Worm (Caenorhabditis elegans) whole organism, L4 larva: Measurements from ENCODE around the gene F52C9.3.
A peak's percentile ranks its signal among the peaks of the same experiment; 100 is the strongest.

ENCODE experiments used
- F26F4.8 ChIP-seq: fragments of 200-800 bp; sonication (Bioruptor generic); conservative IDR thresholded peaks from 2 replicates; pipeline ENCODE4 v1.3.6; 2022; ENCODE audit warnings: missing genetic modification characterization, missing compliant biosample characterization
- T26A8.4 ChIP-seq: fragments of 200-800 bp; sonication (Bioruptor generic); IDR thresholded peaks from 2 replicates; pipeline ENCODE4 v1.3.6; 2022; ENCODE audit warnings: missing genetic modification characterization, missing compliant biosample characterization
- ZK337.2 ChIP-seq: fragments of 200-800 bp; sonication (Bioruptor generic); IDR thresholded peaks from 2 replicates; pipeline ENCODE4 v1.3.6; 2022; ENCODE audit warnings: missing genetic modification reagents, missing genetic modification characterization, missing compliant biosample characterization
- aha-1 ChIP-seq: fragments of 150-350 bp; peaks from one replicate; lab custom pipeline; 2014; ENCODE audit warnings: missing biosample characterization, missing genetic modification characterization
- ama-1 ChIP-seq: fragments of 150-350 bp; optimal IDR thresholded peaks from 2 replicates; lab custom pipeline; 2014; ENCODE audit warnings: inconsistent platforms, mixed read lengths
- ceh-28 ChIP-seq: fragments of 150-350 bp; optimal IDR thresholded peaks from 2 replicates; lab custom pipeline; 2014; ENCODE audit warnings: missing biosample characterization, missing genetic modification reagents, missing genetic modification characterization
- ceh-82 ChIP-seq: sonication (generic microtip); optimal IDR thresholded peaks from 2 replicates; lab custom pipeline; 2017; ENCODE audit warnings: missing biosample characterization, missing genetic modification characterization
- daf-16 ChIP-seq, 3 experiments: sonication (generic microtip); optimal IDR thresholded peaks; 2 replicates each; lab custom pipeline; 2016 to 2017; ENCODE audit warnings: missing genetic modification characterization in 3 of 3, missing genetic modification reagents in 3 of 3, mild to moderate bottlenecking in 2 of 3, missing compliant biosample characterization in 2 of 3, missing biosample characterization in 1 of 3, moderate library complexity in 1 of 3
- daf-19 ChIP-seq: fragments of 200-800 bp; sonication (Bioruptor generic); conservative IDR thresholded peaks from 2 replicates; pipeline ENCODE4 v1.3.6; 2022; ENCODE audit warnings: missing genetic modification characterization, missing compliant biosample characterization
- daf-8 ChIP-seq: fragments of 200-800 bp; sonication (Bioruptor generic); IDR thresholded peaks from 2 replicates; pipeline ENCODE4 v1.3.6; 2022; ENCODE audit warnings: missing genetic modification characterization, missing compliant biosample characterization
- dmd-9 ChIP-seq: fragments of 200-800 bp; sonication (Bioruptor generic); IDR thresholded peaks from 2 replicates; pipeline ENCODE4 v1.3.6; 2022; ENCODE audit warnings: missing genetic modification reagents, missing genetic modification characterization, missing compliant biosample characterization
- dpl-1 ChIP-seq: fragments of 150-350 bp; optimal IDR thresholded peaks from 2 replicates; lab custom pipeline; 2014; ENCODE audit warnings: missing biosample characterization, missing genetic modification reagents, missing genetic modification characterization
- dve-1 ChIP-seq: sonication (generic microtip); optimal IDR thresholded peaks from 2 replicates; lab custom pipeline; 2017; ENCODE audit warnings: antibody characterized with exemption, mild to moderate bottlenecking, missing genetic modification characterization, missing compliant biosample characterization; ENCODE audit not compliant: insufficient read depth
- fkh-10 ChIP-seq: fragments of 150-350 bp; optimal IDR thresholded peaks from 2 replicates; lab custom pipeline; 2014; ENCODE audit warnings: missing biosample characterization, missing genetic modification reagents, missing genetic modification characterization
- hif-1 ChIP-seq, 2 experiments: sonication (generic microtip); optimal IDR thresholded peaks; 2 replicates each; lab custom pipeline; 2016 to 2017; ENCODE audit warnings: missing compliant biosample characterization in 2 of 2, missing genetic modification characterization in 2 of 2, missing genetic modification reagents in 2 of 2, missing genotype in 2 of 2, mild to moderate bottlenecking in 1 of 2
- hlh-11 ChIP-seq: fragments of 200-800 bp; sonication (Bioruptor generic); optimal IDR thresholded peaks from 2 replicates; lab custom pipeline; 2018; ENCODE audit warnings: mild to moderate bottlenecking, missing genetic modification characterization, missing compliant biosample characterization
- hlh-30 ChIP-seq: sonication (generic microtip); optimal IDR thresholded peaks from 2 replicates; lab custom pipeline; 2017; ENCODE audit warnings: antibody characterized with exemption, mild to moderate bottlenecking, missing genetic modification characterization, missing compliant biosample characterization; ENCODE audit not compliant: insufficient read depth
- hmg-1.1 ChIP-seq: fragments of 200-800 bp; sonication (Bioruptor generic); IDR thresholded peaks from 2 replicates; pipeline ENCODE4 v1.3.6; 2022; ENCODE audit warnings: missing genetic modification reagents, missing genetic modification characterization, missing compliant biosample characterization
- lin-29 ChIP-seq: fragments of 200-800 bp; sonication (Bioruptor generic); IDR thresholded peaks from 2 replicates; pipeline ENCODE4 v1.3.6; 2022; ENCODE audit warnings: missing genetic modification reagents, missing genetic modification characterization, missing compliant biosample characterization
- lin-38 ChIP-seq: fragments of 200-800 bp; sonication (Bioruptor generic); IDR thresholded peaks from 2 replicates; pipeline ENCODE4 v1.3.6; 2022; ENCODE audit warnings: missing genetic modification reagents, missing genetic modification characterization, missing compliant biosample characterization
- lsy-2 ChIP-seq, 2 experiments: fragments of 150-350 bp in 1 of 2; sonication (generic microtip) in 1 of 2; optimal IDR thresholded peaks; 2 replicates each; lab custom pipeline; 2014 to 2017; ENCODE audit warnings: missing biosample characterization in 2 of 2, missing genetic modification characterization in 2 of 2
- madf-9 ChIP-seq: fragments of 200-800 bp; sonication (Bioruptor generic); conservative IDR thresholded peaks from 2 replicates; pipeline ENCODE4 v1.3.6; 2022; ENCODE audit warnings: missing genetic modification reagents, missing genetic modification characterization, missing compliant biosample characterization
- mdt-29 ChIP-seq: fragments of 200-800 bp; sonication (Bioruptor generic); IDR thresholded peaks from 2 replicates; pipeline ENCODE4 v1.3.6; 2022; ENCODE audit warnings: missing genetic modification reagents, missing genetic modification characterization, missing compliant biosample characterization
- mep-1 ChIP-seq: fragments of 150-350 bp; sonication (generic microtip); optimal IDR thresholded peaks from 3 replicates; lab custom pipeline; 2014; ENCODE audit warnings: missing biosample characterization, missing genetic modification characterization
- mes-2 ChIP-seq: sonication (generic microtip); optimal IDR thresholded peaks from 2 replicates; lab custom pipeline; 2016; ENCODE audit warnings: missing genotype, mild to moderate bottlenecking, missing genetic modification characterization, missing compliant biosample characterization; ENCODE audit not compliant: poor library complexity, severe bottlenecking
- mxl-3 ChIP-seq: fragments of 200-800 bp; sonication (Bioruptor generic); optimal IDR thresholded peaks from 2 replicates; lab custom pipeline; 2018; ENCODE audit warnings: mild to moderate bottlenecking, missing genetic modification characterization, missing compliant biosample characterization
- nhr-28 ChIP-seq: fragments of 150-350 bp; optimal IDR thresholded peaks from 2 replicates; lab custom pipeline; 2014; ENCODE audit warnings: missing biosample characterization, missing genetic modification characterization
- nhr-6 ChIP-seq: fragments of 150-350 bp; optimal IDR thresholded peaks from 2 replicates; lab custom pipeline; 2014; ENCODE audit warnings: missing biosample characterization, missing genetic modification characterization
- nhr-76 ChIP-seq: fragments of 150-350 bp; optimal IDR thresholded peaks from 2 replicates; lab custom pipeline; 2014; ENCODE audit warnings: missing biosample characterization, missing genetic modification characterization
- pha-4 ChIP-seq, 2 experiments: fragments of 150-350 bp in 1 of 2; fragments of 200-800 bp in 1 of 2; sonication (Bioruptor generic) in 1 of 2; IDR thresholded peaks in 1 of 2; optimal IDR thresholded peaks in 1 of 2; 2 replicates each; pipeline versions ENCODE4 v1.3.6 to Lab custom; 2014 to 2022; ENCODE audit warnings: missing genetic modification characterization in 2 of 2, missing genetic modification reagents in 2 of 2, missing biosample characterization in 1 of 2, missing compliant biosample characterization in 1 of 2
- pqm-1 ChIP-seq: sonication (generic microtip); optimal IDR thresholded peaks from 2 replicates; lab custom pipeline; 2017; ENCODE audit warnings: missing biosample characterization, missing genetic modification characterization
- rbr-2 ChIP-seq: sonication (generic microtip); optimal IDR thresholded peaks from 2 replicates; lab custom pipeline; 2016; ENCODE audit warnings: missing genotype, missing genetic modification characterization, missing compliant biosample characterization
- set-16 ChIP-seq: fragments of 200-800 bp; sonication (Bioruptor generic); IDR thresholded peaks from 2 replicates; pipeline ENCODE4 v1.3.6; 2022; ENCODE audit warnings: missing genetic modification reagents, missing genetic modification characterization, missing compliant biosample characterization
- spr-1 ChIP-seq: sonication (generic microtip); optimal IDR thresholded peaks from 2 replicates; lab custom pipeline; 2016; ENCODE audit warnings: mild to moderate bottlenecking, missing genetic modification characterization, missing compliant biosample characterization
- tag-97 ChIP-seq: fragments of 200-800 bp; sonication (Bioruptor generic); IDR thresholded peaks from 2 replicates; pipeline ENCODE4 v1.3.6; 2022; ENCODE audit warnings: missing genetic modification characterization, missing compliant biosample characterization
- unc-130 ChIP-seq: sonication (generic microtip); optimal IDR thresholded peaks from 2 replicates; lab custom pipeline; 2016; ENCODE audit warnings: missing genetic modification reagents, missing genetic modification characterization, missing compliant biosample characterization
- zip-2 ChIP-seq: fragments of 150-350 bp; optimal IDR thresholded peaks from 2 replicates; lab custom pipeline; 2014; ENCODE audit warnings: missing biosample characterization, missing genetic modification characterization
- ztf-11 ChIP-seq: fragments of 150-350 bp; optimal IDR thresholded peaks from 2 replicates; lab custom pipeline; 2014; ENCODE audit warnings: missing biosample characterization, missing genetic modification characterization

F52C9.3 gene

ce11 chrIII:5305725-5306124 is 16.0 kb upstream of the F52C9.3 start (continued):
- peak; percentile 79 for TF ChIP-seq unc-130 (GFP tag; lab: Kevin White, UChicago)
- peak; percentile 50 for TF ChIP-seq dpl-1
- TF ChIP-seq set-16 (GFP tag; lab: Robert Waterston, UW), result no peak
- peak; percentile 98 for TF ChIP-seq F26F4.8 (GFP tag; lab: Robert Waterston, UW)
- TF ChIP-seq nhr-76, result no peak
- TF ChIP-seq pha-4 (GFP tag; IDR thresholded peaks at IDR 0.05; lab: Robert Waterston, UW), result peak; percentile 94
- TF ChIP-seq pha-4 (tag; optimal IDR thresholded peaks at IDR 0.05; lab: Kevin White, UChicago), result peak; percentile 38
- 0 out of 2 replicates have a peak, but pooled peaks have one; percentile 46 for TF ChIP-seq lin-29 (GFP tag; lab: Robert Waterston, UW)

ce11 chrIII:5308278-5308677 is 13.4 kb upstream of the F52C9.3 start, which contains the start of gene mog-3:
mog-3 (plus strand) TSS chrIII:5308596.
- peak; percentile 23; the same call in 1 of the 2 replicates for TF ChIP-seq T26A8.4
- peak; percentile 91 for TF ChIP-seq dpl-1
- peak; percentile 37 for TF ChIP-seq nhr-6 (tag; lab: Kevin White, UChicago)
- TF ChIP-seq mep-1, result peak; percentile 41
- peak; percentile 47 for TF ChIP-seq aha-1 (tag; lab: Kevin White, UChicago)
- no peak for TF ChIP-seq pqm-1 (tag; lab: Kevin White, UChicago)
- 0 out of 2 replicates have a peak, but pooled peaks have one; percentile 32 for TF ChIP-seq hmg-1.1 (GFP tag; lab: Robert Waterston, UW)
- TF ChIP-seq tag-97 (GFP tag; lab: Robert Waterston, UW), result no peak
- peak; percentile 16 for TF ChIP-seq hlh-11
- peak; percentile 98 for TF ChIP-seq mes-2 (tag; lab: Kevin White, UChicago)
- TF ChIP-seq lin-38 (GFP tag; lab: Robert Waterston, UW), result peak; percentile 65
- TF ChIP-seq hlh-30 (tag; lab: Kevin White, UChicago), result peak; percentile 52
- peak; percentile 10 for TF ChIP-seq rbr-2 (tag; lab: Kevin White, UChicago)
- no peak for TF ChIP-seq pha-4 (GFP tag; IDR thresholded peaks at IDR 0.05; lab: Robert Waterston, UW)
- no peak for TF ChIP-seq pha-4 (tag; optimal IDR thresholded peaks at IDR 0.05; lab: Kevin White, UChicago)
- 0 out of 2 replicates have a peak, but pooled peaks have one; percentile 12 for TF ChIP-seq mdt-29
- peak; percentile 42 for TF ChIP-seq dve-1 (tag; lab: Kevin White, UChicago)
- TF ChIP-seq zip-2 (tag; lab: Kevin White, UChicago), result no peak
- TF ChIP-seq hif-1 (tag; optimal IDR thresholded peaks at IDR 0.05; lab: Kevin White, UChicago), result peak in 1 of 2 experiments; percentile 87
- no peak for TF ChIP-seq daf-19
- TF ChIP-seq ZK337.2 (GFP tag; lab: Robert Waterston, UW), result peak; percentile 62; the same call in 1 of the 2 replicates
- peak; percentile 53; the same call in 1 of the 2 replicates for TF ChIP-seq madf-9 (GFP tag; lab: Robert Waterston, UW)
- TF ChIP-seq fkh-10, result peak; percentile 22
- no peak for TF ChIP-seq nhr-28 (tag; lab: Kevin White, UChicago)
- peak in 1 of 2 experiments; percentile 74 for TF ChIP-seq lsy-2 (tag; optimal IDR thresholded peaks at IDR 0.05; lab: Kevin White, UChicago)
- no peak for TF ChIP-seq spr-1 (tag; lab: Kevin White, UChicago)
- peak; percentile 65 for TF ChIP-seq ama-1
- TF ChIP-seq unc-130 (GFP tag; lab: Kevin White, UChicago), result peak; percentile 89
- no peak for TF ChIP-seq daf-16 (GFP tag; optimal IDR thresholded peaks at IDR 0.05; lab: Kevin White, UChicago)
- peak; percentile 30 for TF ChIP-seq daf-16 (tag; optimal IDR thresholded peaks at IDR 0.05; lab: Kevin White, UChicago)
- no peak for TF ChIP-seq daf-8
- TF ChIP-seq ztf-11 (tag; lab: Kevin White, UChicago), result no peak
- TF ChIP-seq mxl-3 (GFP tag; lab: Kevin White, UChicago), result peak; percentile 34
- no peak for TF ChIP-seq ceh-82 (tag; lab: Kevin White, UChicago)
- TF ChIP-seq dmd-9 (GFP tag; lab: Robert Waterston, UW), result 0 out of 2 replicates have a peak, but pooled peaks have one; percentile 53
- peak; percentile 20 for TF ChIP-seq ceh-28 (tag; lab: Kevin White, UChicago)
